Worm (Caenorhabditis elegans) whole organism, young adult: Measurements from ENCODE around the gene aagr-4.
A peak's percentile ranks its signal among the peaks of the same experiment; 100 is the strongest.

Experiments used
- B0035.1 ChIP-seq: sonication (generic microtip); optimal IDR thresholded peaks from 2 replicates; lab custom pipeline; 2016; ENCODE audit warnings: missing genetic modification characterization, mild to moderate bottlenecking, missing compliant biosample characterization, missing genotype, missing genetic modification reagents
- B0261.1 ChIP-seq: sonication (generic microtip); optimal IDR thresholded peaks from 2 replicates; lab custom pipeline; 2016; ENCODE audit warnings: mild to moderate bottlenecking, missing genetic modification characterization, moderate library complexity, missing compliant biosample characterization
- B0336.3 ChIP-seq: fragments of 200-800 bp; sonication (Bioruptor generic); IDR thresholded peaks from 2 replicates; pipeline ENCODE4 v1.3.6; 2022; ENCODE audit warnings: missing genetic modification characterization, missing compliant biosample characterization
- F33H1.4 ChIP-seq: fragments of 200-800 bp; sonication (Bioruptor generic); IDR thresholded peaks from 2 replicates; pipeline ENCODE4 v1.3.6; 2022; ENCODE audit warnings: missing genetic modification reagents, missing genetic modification characterization, missing compliant biosample characterization
- F57C9.4 ChIP-seq: sonication (generic microtip); optimal IDR thresholded peaks from 2 replicates; lab custom pipeline; 2017; ENCODE audit warnings: mild to moderate bottlenecking, missing genetic modification characterization, missing compliant biosample characterization
- T26A5.8 ChIP-seq: sonication (generic microtip); optimal IDR thresholded peaks from 2 replicates; lab custom pipeline; 2016; ENCODE audit warnings: missing genetic modification characterization, missing compliant biosample characterization
- Y53F4B.3 ChIP-seq: fragments of 200-800 bp; sonication (Bioruptor generic); IDR thresholded peaks from 2 replicates; pipeline ENCODE4 v1.3.6; 2022; ENCODE audit warnings: missing genetic modification reagents, missing genetic modification characterization, missing compliant biosample characterization
- Y67H2A.10 ChIP-seq: fragments of 200-800 bp; sonication (Bioruptor generic); conservative IDR thresholded peaks from 2 replicates; pipeline ENCODE4 v1.3.6; 2022; ENCODE audit warnings: missing genetic modification reagents, missing genetic modification characterization, missing compliant biosample characterization
- Y79H2A.3 ChIP-seq: fragments of 200-800 bp; sonication (Bioruptor generic); conservative IDR thresholded peaks from 2 replicates; pipeline ENCODE4 v1.3.6; 2022; ENCODE audit warnings: missing genetic modification reagents, missing genetic modification characterization, missing compliant biosample characterization
- Y95B8A.8 ChIP-seq: fragments of 200-800 bp; sonication (Bioruptor generic); IDR thresholded peaks from 2 replicates; pipeline ENCODE4 v1.3.6; 2022; ENCODE audit warnings: missing genetic modification reagents, missing genetic modification characterization, missing compliant biosample characterization
- ZK185.1 ChIP-seq: sonication (generic microtip); optimal IDR thresholded peaks from 2 replicates; lab custom pipeline; 2016; ENCODE audit warnings: mild to moderate bottlenecking, missing genetic modification characterization, missing compliant biosample characterization; ENCODE audit not compliant: poor library complexity, severe bottlenecking
- aptf-2 ChIP-seq: fragments of 200-800 bp; sonication (Bioruptor generic); conservative IDR thresholded peaks from 2 replicates; pipeline ENCODE4 v1.3.6; 2022; ENCODE audit warnings: missing genetic modification reagents, missing genetic modification characterization, missing compliant biosample characterization
- atf-7 ChIP-seq: sonication (generic microtip); optimal IDR thresholded peaks from 2 replicates; lab custom pipeline; 2017; ENCODE audit warnings: mild to moderate bottlenecking, missing genetic modification characterization, missing compliant biosample characterization
- ceh-27 ChIP-seq: fragments of 200-800 bp; sonication (Bioruptor generic); optimal IDR thresholded peaks from 2 replicates; lab custom pipeline; 2018; ENCODE audit warnings: mild to moderate bottlenecking, missing genetic modification characterization, moderate library complexity, missing compliant biosample characterization
- ceh-40 ChIP-seq: fragments of 200-800 bp; sonication (Bioruptor generic); IDR thresholded peaks from 2 replicates; pipeline ENCODE4 v1.3.6; 2022; ENCODE audit warnings: missing genetic modification characterization, missing compliant biosample characterization
- ceh-58 ChIP-seq: fragments of 200-800 bp; sonication (Bioruptor generic); IDR thresholded peaks from 2 replicates; pipeline ENCODE4 v1.3.6; 2022; ENCODE audit warnings: missing genetic modification characterization, missing compliant biosample characterization
- ceh-79 ChIP-seq: sonication (generic microtip); optimal IDR thresholded peaks from 2 replicates; lab custom pipeline; 2017; ENCODE audit warnings: mild to moderate bottlenecking, missing genetic modification characterization, missing compliant biosample characterization
- die-1 ChIP-seq: sonication (generic microtip); optimal IDR thresholded peaks from 2 replicates; lab custom pipeline; 2016; ENCODE audit warnings: missing genotype, mild to moderate bottlenecking, missing genetic modification characterization, missing compliant biosample characterization
- egrh-3 ChIP-seq: fragments of 200-800 bp; sonication (Bioruptor generic); IDR thresholded peaks from 2 replicates; pipeline ENCODE4 v1.3.6; 2022; ENCODE audit warnings: missing genetic modification reagents, missing genetic modification characterization, missing compliant biosample characterization
- gei-17 ChIP-seq: fragments of 200-800 bp; sonication (Bioruptor generic); optimal IDR thresholded peaks from 2 replicates; lab custom pipeline; 2018; ENCODE audit warnings: mild to moderate bottlenecking, missing genetic modification characterization, missing compliant biosample characterization
- hlh-26 ChIP-seq: fragments of 200-800 bp; sonication (Bioruptor generic); conservative IDR thresholded peaks from 2 replicates; pipeline ENCODE4 v1.3.6; 2022; ENCODE audit warnings: missing genetic modification reagents, missing genetic modification characterization, missing compliant biosample characterization
- hmg-20 ChIP-seq: fragments of 200-800 bp; sonication (Bioruptor generic); IDR thresholded peaks from 2 replicates; pipeline ENCODE4 v1.3.6; 2022; ENCODE audit warnings: missing genetic modification reagents, missing genetic modification characterization, missing compliant biosample characterization
- hrde-1 ChIP-seq: sonication (generic microtip); optimal IDR thresholded peaks from 2 replicates; lab custom pipeline; 2016; ENCODE audit warnings: missing genetic modification characterization, mild to moderate bottlenecking, missing compliant biosample characterization, moderate library complexity, missing genotype, missing genetic modification reagents, borderline replicate concordance
- lag-1 ChIP-seq: fragments of 200-800 bp; sonication (Bioruptor generic); IDR thresholded peaks from 2 replicates; pipeline ENCODE4 v1.3.6; 2022; ENCODE audit warnings: missing genetic modification reagents, missing genetic modification characterization, missing compliant biosample characterization
- let-607 ChIP-seq, 2 experiments: fragments of 200-800 bp in 1 of 2; sonication (Bioruptor generic) in 1 of 2; sonication (generic microtip) in 1 of 2; optimal IDR thresholded peaks; 2 replicates each; lab custom pipeline; 2016 to 2018; ENCODE audit warnings: mild to moderate bottlenecking in 2 of 2, missing compliant biosample characterization in 2 of 2, missing genetic modification characterization in 2 of 2, moderate library complexity in 2 of 2, missing genotype in 1 of 2
- lir-1 ChIP-seq: fragments of 200-800 bp; sonication (Bioruptor generic); conservative IDR thresholded peaks from 2 replicates; pipeline ENCODE4 v1.3.6; 2022; ENCODE audit warnings: missing genetic modification reagents, missing genetic modification characterization, missing compliant biosample characterization
- lsl-1 ChIP-seq: fragments of 200-800 bp; sonication (Bioruptor generic); optimal IDR thresholded peaks from 2 replicates; lab custom pipeline; 2018; ENCODE audit warnings: mild to moderate bottlenecking, missing genetic modification characterization, moderate library complexity, missing compliant biosample characterization
- lsy-27 ChIP-seq: sonication (generic microtip); optimal IDR thresholded peaks from 2 replicates; lab custom pipeline; 2017; ENCODE audit warnings: missing genetic modification characterization, mild to moderate bottlenecking, missing compliant biosample characterization, antibody characterized with exemption, missing genotype, borderline replicate concordance; ENCODE audit not compliant: insufficient read depth
- madf-10 ChIP-seq: sonication (generic microtip); optimal IDR thresholded peaks from 2 replicates; lab custom pipeline; 2016; ENCODE audit warnings: mild to moderate bottlenecking, missing genetic modification characterization, missing compliant biosample characterization
- madf-3 ChIP-seq: fragments of 200-800 bp; sonication (Bioruptor generic); IDR thresholded peaks from 2 replicates; pipeline ENCODE4 v1.3.6; 2022; ENCODE audit warnings: missing genetic modification reagents, missing genetic modification characterization, missing compliant biosample characterization
- mel-28 ChIP-seq: sonication (generic microtip); optimal IDR thresholded peaks from 2 replicates; lab custom pipeline; 2016; ENCODE audit warnings: borderline replicate concordance, mild to moderate bottlenecking, missing genetic modification characterization, missing compliant biosample characterization
- mxl-1 ChIP-seq: sonication (generic microtip); optimal IDR thresholded peaks from 2 replicates; lab custom pipeline; 2016; ENCODE audit warnings: missing genetic modification characterization, missing compliant biosample characterization
- nfyb-1 ChIP-seq: fragments of 200-800 bp; sonication (Bioruptor generic); IDR thresholded peaks from 2 replicates; pipeline ENCODE4 v1.3.6; 2022; ENCODE audit warnings: missing genetic modification reagents, missing genetic modification characterization, missing compliant biosample characterization
- nhr-120 ChIP-seq: fragments of 200-800 bp; sonication (Bioruptor generic); IDR thresholded peaks from 2 replicates; pipeline ENCODE4 v1.3.6; 2022; ENCODE audit warnings: missing genetic modification characterization, missing compliant biosample characterization
- nhr-179 ChIP-seq: sonication (generic microtip); optimal IDR thresholded peaks from 2 replicates; lab custom pipeline; 2016; ENCODE audit warnings: mild to moderate bottlenecking, missing genetic modification characterization, missing compliant biosample characterization
- nhr-27 ChIP-seq: fragments of 200-800 bp; sonication (Bioruptor generic); optimal IDR thresholded peaks from 2 replicates; lab custom pipeline; 2018; ENCODE audit warnings: mild to moderate bottlenecking, missing genetic modification characterization, moderate library complexity, missing compliant biosample characterization
- nhr-80 ChIP-seq: sonication (generic microtip); optimal IDR thresholded peaks from 2 replicates; lab custom pipeline; 2016; ENCODE audit warnings: missing genetic modification characterization, missing compliant biosample characterization
- pbrm-1 ChIP-seq: fragments of 200-800 bp; sonication (Bioruptor generic); IDR thresholded peaks from 2 replicates; pipeline ENCODE4 v1.3.6; 2022; ENCODE audit warnings: missing genetic modification reagents, missing genetic modification characterization, missing compliant biosample characterization
- rcor-1 ChIP-seq: fragments of 200-800 bp; sonication (Bioruptor generic); IDR thresholded peaks from 2 replicates; pipeline ENCODE4 v1.3.6; 2022; ENCODE audit warnings: missing genetic modification reagents, missing genetic modification characterization, missing compliant biosample characterization
- rec-8 ChIP-seq, 2 experiments: sonication (generic microtip); optimal IDR thresholded peaks; 2 replicates each; lab custom pipeline; 2016; ENCODE audit warnings: mild to moderate bottlenecking in 2 of 2, missing genetic modification characterization in 2 of 2, missing genetic modification reagents in 2 of 2, missing genotype in 2 of 2, missing biosample characterization in 1 of 2, missing compliant biosample characterization in 1 of 2, moderate library complexity in 1 of 2
- snpc-1.1 ChIP-seq: sonication (generic microtip); optimal IDR thresholded peaks from 2 replicates; lab custom pipeline; 2017; ENCODE audit warnings: missing genetic modification characterization, mild to moderate bottlenecking, missing compliant biosample characterization, antibody characterized with exemption, moderate library complexity, missing genotype, missing genetic modification reagents; ENCODE audit not compliant: insufficient read depth
- tbp1 ChIP-seq: fragments of 200-800 bp; sonication (Bioruptor generic); optimal IDR thresholded peaks from 2 replicates; lab custom pipeline; 2018; ENCODE audit warnings: mild to moderate bottlenecking, missing genetic modification characterization, missing compliant biosample characterization
- tbx-9 ChIP-seq: sonication (generic microtip); optimal IDR thresholded peaks from 2 replicates; lab custom pipeline; 2016; ENCODE audit warnings: borderline replicate concordance, missing genetic modification characterization, inconsistent platforms, missing compliant biosample characterization
- xnd-1 ChIP-seq: sonication (generic microtip); optimal IDR thresholded peaks from 2 replicates; lab custom pipeline; 2016; ENCODE audit warnings: missing genotype, missing genetic modification reagents, missing genetic modification characterization, missing compliant biosample characterization
- ztf-25 ChIP-seq: fragments of 200-800 bp; sonication (Bioruptor generic); IDR thresholded peaks from 2 replicates; pipeline ENCODE4 v1.3.6; 2022; ENCODE audit warnings: missing genetic modification reagents, missing genetic modification characterization, missing compliant biosample characterization
- ztf-28 ChIP-seq: fragments of 200-800 bp; sonication (Bioruptor generic); IDR thresholded peaks from 2 replicates; pipeline ENCODE4 v1.3.6; 2022; ENCODE audit warnings: missing genetic modification reagents, missing genetic modification characterization, missing compliant biosample characterization
- ztf-6 ChIP-seq: fragments of 200-800 bp; sonication (Bioruptor generic); IDR thresholded peaks from 2 replicates; pipeline ENCODE4 v1.3.6; 2022; ENCODE audit warnings: missing genetic modification reagents, missing genetic modification characterization, missing compliant biosample characterization

Gene aagr-4

ce11 chrX:489635-490105 is 29.2 kb downstream of the aagr-4 start, which contains the start of gene egl-17 (continued):
- peak; percentile 90 for TF ChIP-seq nfyb-1 (GFP tag; lab: Robert Waterston, UW)
- TF ChIP-seq hlh-26 (GFP tag; lab: Robert Waterston, UW) = no peak
- peak; percentile 87 for TF ChIP-seq rcor-1 (GFP tag; lab: Robert Waterston, UW)
- TF ChIP-seq snpc-1.1 (tag; lab: Kevin White, UChicago) = peak; percentile 75
- peak; percentile 62 for TF ChIP-seq nhr-179 (tag; lab: Kevin White, UChicago)
- TF ChIP-seq Y95B8A.8 = no peak
- TF ChIP-seq lsl-1 (GFP tag; lab: Kevin White, UChicago) = peak; percentile 28
- TF ChIP-seq ceh-58 (GFP tag; lab: Robert Waterston, UW) = 0 out of 2 replicates have a peak, but pooled peaks have one; percentile 76
- peak; percentile 74; the same call in 1 of the 2 replicates for TF ChIP-seq ztf-6
- TF ChIP-seq lir-1 = peak; percentile 68
- TF ChIP-seq mel-28 (tag; lab: Kevin White, UChicago) = peak; percentile 73
- TF ChIP-seq rec-8 (tag; optimal IDR thresholded peaks at IDR 0.05; lab: Kevin White, UChicago) = peak; percentile 90 to 92
- TF ChIP-seq mxl-1 (tag; lab: Kevin White, UChicago) = peak; percentile 94
- TF ChIP-seq madf-3 (GFP tag; lab: Robert Waterston, UW) = no peak
- TF ChIP-seq ZK185.1 = peak; percentile 84
- no peak for TF ChIP-seq lag-1 (GFP tag; lab: Robert Waterston, UW)
- peak; percentile 94 for TF ChIP-seq ztf-25 (GFP tag; lab: Robert Waterston, UW)
- peak; percentile 63 for TF ChIP-seq T26A5.8 (tag; lab: Kevin White, UChicago)
- peak; percentile 88 for TF ChIP-seq madf-10
- no peak for TF ChIP-seq ceh-79 (tag; lab: Kevin White, UChicago)
- peak; percentile 90 for TF ChIP-seq nhr-27 (tag; lab: Kevin White, UChicago)
- peak; percentile 87 for TF ChIP-seq hrde-1 (tag; lab: Kevin White, UChicago)
- TF ChIP-seq hmg-20 (GFP tag; lab: Robert Waterston, UW) = peak; percentile 82
- peak; percentile 45 for TF ChIP-seq nhr-80 (tag; lab: Kevin White, UChicago)
- peak; percentile 87 for TF ChIP-seq ztf-28 (GFP tag; lab: Robert Waterston, UW)
- TF ChIP-seq ceh-27 = peak; percentile 86
- TF ChIP-seq F57C9.4 (tag; lab: Kevin White, UChicago) = peak; percentile 58
- peak; percentile 84 for TF ChIP-seq B0336.3 (GFP tag; lab: Robert Waterston, UW)
- peak; percentile 86 for TF ChIP-seq B0035.1 (tag; lab: Kevin White, UChicago)
- TF ChIP-seq die-1 (tag; lab: Kevin White, UChicago) = peak; percentile 94
- no peak for TF ChIP-seq lsy-27 (tag; lab: Kevin White, UChicago)
- TF ChIP-seq B0261.1 = peak; percentile 96
- peak; percentile 75 for TF ChIP-seq gei-17 (GFP tag; lab: Kevin White, UChicago)
- TF ChIP-seq atf-7 = peak; percentile 69
- TF ChIP-seq Y79H2A.3 = no peak
- peak; percentile 95 for TF ChIP-seq tbp1 (GFP tag; lab: Kevin White, UChicago)

- no peak for TF ChIP-seq hlh-26 (GFP tag; lab: Robert Waterston, UW)
- TF ChIP-seq nhr-120 = no peak
- TF ChIP-seq lir-1 = no peak
- no peak for TF ChIP-seq F33H1.4 (GFP tag; lab: Robert Waterston, UW)
- no peak for TF ChIP-seq Y67H2A.10 (GFP tag; lab: Robert Waterston, UW)
- TF ChIP-seq aptf-2 (GFP tag; lab: Robert Waterston, UW) = no peak
- TF ChIP-seq Y53F4B.3 = no peak
- no peak for TF ChIP-seq ceh-40 (GFP tag; lab: Robert Waterston, UW)
- TF ChIP-seq F57C9.4 (tag; lab: Kevin White, UChicago) = no peak
- no peak for TF ChIP-seq egrh-3 (GFP tag; lab: Robert Waterston, UW)
- no peak for TF ChIP-seq mxl-1 (tag; lab: Kevin White, UChicago)
- no peak for TF ChIP-seq let-607 (tag; optimal IDR thresholded peaks at IDR 0.05; lab: Kevin White, UChicago)
- TF ChIP-seq pbrm-1 (GFP tag; lab: Robert Waterston, UW) = no peak
- no peak for TF ChIP-seq snpc-1.1 (tag; lab: Kevin White, UChicago)
- no peak for TF ChIP-seq xnd-1
- TF ChIP-seq die-1 (tag; lab: Kevin White, UChicago) = no peak
- TF ChIP-seq tbx-9 (tag; lab: Kevin White, UChicago) = no peak
- TF ChIP-seq T26A5.8 (tag; lab: Kevin White, UChicago) = no peak
Observed at ce11 chrX:492919-493318, 32.5 kb downstream of the aagr-4 start, which contains the start of gene B0310.1. Gene B0310.1 (plus strand): TSS chrX:493228.
